Fruit fly (Drosophila melanogaster): ENCODE results near the gene CG44532.

CG44532 gene

DNA sequence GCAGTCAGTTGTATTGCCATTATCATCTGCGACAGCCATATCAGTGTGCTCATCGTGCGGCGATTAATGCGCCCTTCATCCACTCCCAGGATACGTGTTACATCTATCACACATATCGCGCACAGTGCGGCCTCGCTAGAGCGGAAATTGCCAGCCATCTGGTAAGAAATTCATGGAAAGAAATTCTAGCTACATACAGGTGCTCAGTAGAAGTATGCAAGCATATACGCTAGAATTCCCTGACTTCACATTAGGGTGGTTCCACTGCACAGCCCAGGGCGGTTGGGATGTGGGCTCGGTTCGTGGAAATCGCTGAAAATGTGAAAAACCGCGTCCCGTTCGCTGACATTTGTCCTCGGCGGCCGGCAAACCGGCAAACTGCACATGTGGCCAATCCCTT, 20.7 kb upstream of the CG44532 start (continued):
- TF ChIP-seq Dp (GFP tag; optimal IDR thresholded peaks at IDR 0.05) (no peak), Myb (GFP tag; optimal IDR thresholded peaks at IDR 0.05) (peak; percentile 56), jing (GFP tag; optimal IDR thresholded peaks at IDR 0.05) (peak; percentile 43), CG15479 (GFP tag; optimal IDR thresholded peaks at IDR 0.05) (peak; percentile 25), ara (GFP tag; IDR thresholded peaks at IDR 0.05) (peak; percentile 90), dmrt11E (tag; optimal IDR thresholded peaks at IDR 0.05) (peak; percentile 79), Vsx1 (GFP tag; optimal IDR thresholded peaks at IDR 0.05) (no peak), tna (GFP tag; IDR thresholded peaks at IDR 0.05; ENCODE audit: partially characterized antibody) (no peak), toy (GFP tag; IDR thresholded peaks at IDR 0.05) (peak; percentile 47; the same call in 1 of the 2 replicates), CrebB (tag; optimal IDR thresholded peaks at IDR 0.05) (peak; percentile 13), CG18619 (GFP tag; optimal IDR thresholded peaks at IDR 0.05) (peak; percentile 58), MTF-1 (GFP tag; optimal IDR thresholded peaks at IDR 0.05; ENCODE audit: borderline replicate concordance) (peak; percentile 3), Nf-YC (tag; optimal IDR thresholded peaks at IDR 0.05) (peak; percentile 47), CG11504 (tag; optimal IDR thresholded peaks at IDR 0.05) (no peak), chif (GFP tag; optimal IDR thresholded peaks at IDR 0.05) (peak; percentile 28 to 82), seq (GFP tag; IDR thresholded peaks at IDR 0.05) (peak; percentile 60; the same call in 1 of the 2 replicates), Kr (GFP tag; optimal IDR thresholded peaks at IDR 0.05) (no peak), BtbVII (GFP tag; optimal IDR thresholded peaks at IDR 0.05) (peak; percentile 18), Hey (tag; optimal IDR thresholded peaks at IDR 0.05) (peak; percentile 22), CG17328 (GFP tag; IDR thresholded peaks at IDR 0.05) (peak; percentile 85), wor (GFP tag; IDR thresholded peaks at IDR 0.05) (peak; percentile 75; the same call in 1 of the 2 replicates), peb (GFP tag; IDR thresholded peaks at IDR 0.05) (peak; percentile 77), Hr3 (GFP tag; optimal IDR thresholded peaks at IDR 0.05) (peak; percentile 65), chinmo (GFP tag; IDR thresholded peaks at IDR 0.05; ENCODE audit: partially characterized antibody) (no peak), CG11398 (GFP tag; optimal IDR thresholded peaks at IDR 0.05) (peak; percentile 53), chm (GFP tag; IDR thresholded peaks at IDR 0.05) (peak; percentile 86), CG17361 (GFP tag; IDR thresholded peaks at IDR 0.05) (peak; percentile 77), cwo (GFP tag; optimal IDR thresholded peaks at IDR 0.05) (peak; percentile 58), maf-S (GFP tag; optimal IDR thresholded peaks at IDR 0.05) (peak; percentile 37), CG11093 (GFP tag; IDR thresholded peaks at IDR 0.05) (peak; percentile 80), HmgZ (tag; optimal IDR thresholded peaks at IDR 0.05) (peak; percentile 34), Hsf (GFP tag; optimal IDR thresholded peaks at IDR 0.05) (peak; percentile 73), Gug (GFP tag; IDR thresholded peaks at IDR 0.05) (peak; percentile 91), dimm (GFP tag; IDR thresholded peaks at IDR 0.05) (peak; percentile 56; the same call in 1 of the 2 replicates), Aef1 (GFP tag; IDR thresholded peaks at IDR 0.05) (peak; percentile 75), Opbp (GFP tag; IDR thresholded peaks at IDR 0.05; ENCODE audit: partially characterized antibody) (no peak), Rx (GFP tag; IDR thresholded peaks at IDR 0.05) (peak; percentile 70), disco-r (GFP tag; optimal IDR thresholded peaks at IDR 0.05) (no peak), CG31365 (tag; optimal IDR thresholded peaks at IDR 0.05) (peak; percentile 21), HLHmδ (GFP tag; optimal IDR thresholded peaks at IDR 0.05) (no peak), CG11696 (GFP tag; IDR thresholded peaks at IDR 0.05) (peak; percentile 38; the same call in 1 of the 2 replicates), ATbp (GFP tag; optimal IDR thresholded peaks at IDR 0.05) (peak; percentile 74), Hand (GFP tag; optimal IDR thresholded peaks at IDR 0.05) (peak; percentile 55), CG32767 (GFP tag; IDR thresholded peaks at IDR 0.05) (peak; percentile 70), CG3281 (GFP tag; optimal IDR thresholded peaks at IDR 0.05) (peak; percentile 62), D19A (tag; optimal IDR thresholded peaks at IDR 0.05) (peak; percentile 71), ewg (GFP tag; optimal IDR thresholded peaks at IDR 0.05) (peak; percentile 53), danr (GFP tag; IDR thresholded peaks at IDR 0.05) (peak; percentile 66), CG2712 (tag; optimal IDR thresholded peaks at IDR 0.05) (peak; percentile 82), CG10147 (GFP tag; optimal IDR thresholded peaks at IDR 0.05) (no peak)
